Worm (Caenorhabditis elegans): ENCODE results near the gene W04E12.5.

DNA sequence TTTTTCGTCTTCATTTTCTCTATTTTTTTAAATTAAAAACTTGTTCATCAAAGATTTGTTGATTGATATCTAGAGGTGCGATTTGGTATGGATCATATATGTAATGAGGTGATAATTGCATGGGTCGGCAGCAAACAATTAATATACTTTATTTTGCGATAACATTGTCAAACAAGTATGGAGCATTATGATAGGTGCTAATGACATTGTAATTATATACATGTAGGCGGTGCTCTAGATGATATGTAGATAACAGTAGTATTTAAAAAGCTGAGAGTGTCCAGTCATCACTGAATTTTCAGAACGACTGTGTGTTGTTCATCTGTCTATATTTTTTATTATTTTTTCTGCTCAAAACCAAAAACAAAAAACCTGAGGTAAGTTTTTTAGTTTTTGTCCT, 15.7 kb upstream of the W04E12.5 start, which contains the start of gene Y116F11A.1:
- no peak for TF ChIP-seq aly-2 (tag; optimal IDR thresholded peaks at IDR 0.05)
- no peak for TF ChIP-seq dmd-8 (GFP tag; IDR thresholded peaks at IDR 0.05)
- TF ChIP-seq arid-1 (GFP tag; conservative IDR thresholded peaks at IDR 0.05): no peak
- TF ChIP-seq R02D3.7 (tag; optimal IDR thresholded peaks at IDR 0.05): no peak
- no peak for TF ChIP-seq ces-1 (GFP tag; optimal IDR thresholded peaks at IDR 0.05)
